Fruit fly (Drosophila melanogaster) whole organism: Measurements from ENCODE around the gene CG3437.

Experiments
- CG8478 ChIP-seq: fragments of >200 bp; optimal IDR thresholded peaks from 2 replicates; lab custom pipeline; 2018; ENCODE audit warnings: inconsistent platforms
- Dll ChIP-seq: fragments of >200 bp; optimal IDR thresholded peaks from 2 replicates; lab custom pipeline; 2017
- psq ChIP-seq: fragments of >200 bp; optimal IDR thresholded peaks from 2 replicates; lab custom pipeline; 2017
- usp ChIP-seq: fragments of >200 bp; optimal IDR thresholded peaks from 2 replicates; lab custom pipeline; 2017; ENCODE audit warnings: missing biosample characterization, missing genetic modification characterization, mixed read lengths

dm6 chr3L:9461670-9462246 is 4.3 kb upstream of the CG3437 start:
- TF ChIP-seq usp (GFP tag; lab: Kevin White, UChicago) (no peak), CG8478 (no peak), Dll (lab: Kevin White, UChicago) (no peak), psq (no peak)
